Fruit fly (Drosophila melanogaster) whole organism, embryonic: ENCODE results near the gene PGRP-LF.
A peak's percentile ranks its signal among the peaks of the same experiment; 100 is the strongest.

Source experiments
- Adf1 ChIP-seq: fragments of 200-800 bp; sonication (Bioruptor generic); IDR thresholded peaks from 2 replicates; pipeline ENCODE4 v1.3.6; 2022; ENCODE audit warnings: missing biosample characterization, missing genetic modification characterization
- Antp ChIP-seq: fragments of 200-800 bp; sonication (Bioruptor generic); optimal IDR thresholded peaks from 3 replicates; lab custom pipeline; 2016; ENCODE audit warnings: missing biosample characterization, missing genetic modification characterization
- Atf6 ChIP-seq: fragments of 200-800 bp; sonication (Bioruptor generic); IDR thresholded peaks from 2 replicates; pipeline ENCODE4 v1.3.6; 2022; ENCODE audit warnings: missing biosample characterization, missing genetic modification characterization
- Bdp1 ChIP-seq: fragments of 200-800 bp; sonication (Bioruptor generic); optimal IDR thresholded peaks from 3 replicates; lab custom pipeline; 2016; ENCODE audit warnings: missing biosample characterization, missing genetic modification characterization
- CG1024 ChIP-seq: fragments of 200-800 bp; sonication (Bioruptor generic); IDR thresholded peaks from 2 replicates; pipeline ENCODE4 v1.3.6; 2022; ENCODE audit warnings: missing biosample characterization, missing genetic modification characterization
- CG10543 ChIP-seq: fragments of 200-800 bp; sonication (Bioruptor generic); optimal IDR thresholded peaks from 3 replicates; lab custom pipeline; 2017; ENCODE audit warnings: missing biosample characterization, mild to moderate bottlenecking, missing genetic modification characterization, moderate library complexity
- CG10959 ChIP-seq: fragments of 200-800 bp; sonication (Bioruptor generic); IDR thresholded peaks from 2 replicates; pipeline ENCODE4 v1.3.6; 2022; ENCODE audit warnings: missing biosample characterization, missing genetic modification characterization
- CG11398 ChIP-seq: fragments of 200-800 bp; sonication (Bioruptor generic); optimal IDR thresholded peaks from 2 replicates; lab custom pipeline; 2016; ENCODE audit warnings: missing biosample characterization, missing genetic modification characterization
- CG14050 ChIP-seq: fragments of 200-800 bp; sonication (Bioruptor generic); IDR thresholded peaks from 3 replicates; pipeline ENCODE4 v1.3.6; 2022; ENCODE audit warnings: missing biosample characterization, missing genetic modification characterization
- CG15073 ChIP-seq: fragments of 200-800 bp; sonication (Bioruptor generic); optimal IDR thresholded peaks from 2 replicates; lab custom pipeline; 2016; ENCODE audit warnings: missing biosample characterization, missing genetic modification characterization
- CG16813 ChIP-seq: fragments of 200-800 bp; sonication (Bioruptor generic); IDR thresholded peaks from 3 replicates; pipeline ENCODE4 v1.3.6; 2022; ENCODE audit warnings: missing biosample characterization, missing genetic modification characterization; ENCODE audit not compliant: partially characterized antibody
- CG16863 ChIP-seq: fragments of 200-800 bp; sonication (Bioruptor generic); optimal IDR thresholded peaks from 3 replicates; lab custom pipeline; 2016; ENCODE audit warnings: missing biosample characterization, missing genetic modification characterization
- CG18011 ChIP-seq: fragments of 200-800 bp; sonication (Bioruptor generic); optimal IDR thresholded peaks from 2 replicates; lab custom pipeline; 2017; ENCODE audit warnings: missing biosample characterization, missing genetic modification characterization, mild to moderate bottlenecking, moderate library complexity, missing genotype
- CG2875 ChIP-seq: fragments of 200-800 bp; sonication (Bioruptor generic); optimal IDR thresholded peaks from 2 replicates; lab custom pipeline; 2017; ENCODE audit warnings: missing biosample characterization, mild to moderate bottlenecking, missing genetic modification characterization, missing genetic modification reagents
- CG33213 ChIP-seq: fragments of 200-800 bp; sonication (Bioruptor generic); optimal IDR thresholded peaks from 3 replicates; lab custom pipeline; 2016; ENCODE audit warnings: missing biosample characterization, missing genetic modification characterization
- CG34376 ChIP-seq: fragments of 200-800 bp; sonication (Bioruptor generic); optimal IDR thresholded peaks from 2 replicates; lab custom pipeline; 2018; ENCODE audit warnings: missing biosample characterization, mild to moderate bottlenecking, missing genetic modification characterization
- CG34422 ChIP-seq: fragments of 200-800 bp; sonication (Bioruptor generic); IDR thresholded peaks from 3 replicates; pipeline ENCODE4 v1.3.6; 2022; ENCODE audit warnings: missing biosample characterization, missing genetic modification characterization
- CG5245 ChIP-seq: fragments of 200-800 bp; sonication (Bioruptor generic); optimal IDR thresholded peaks from 3 replicates; lab custom pipeline; 2016; ENCODE audit warnings: missing biosample characterization, missing genetic modification characterization
- CG8765 ChIP-seq: fragments of 200-800 bp; sonication (Bioruptor generic); IDR thresholded peaks from 2 replicates; pipeline ENCODE4 v1.3.6; 2022; ENCODE audit warnings: missing biosample characterization, missing genetic modification characterization
- Chrac-16 ChIP-seq: fragments of 200-800 bp; sonication (Bioruptor generic); optimal IDR thresholded peaks from 3 replicates; lab custom pipeline; 2016; ENCODE audit warnings: missing biosample characterization, missing genetic modification characterization
- CoRest ChIP-seq: fragments of 200-800 bp; sonication (Bioruptor generic); optimal IDR thresholded peaks from 3 replicates; lab custom pipeline; 2018; ENCODE audit warnings: missing biosample characterization, mild to moderate bottlenecking, missing genetic modification characterization, moderate library complexity
- Dfd ChIP-seq, 2 experiments: fragments of >200 bp; optimal IDR thresholded peaks; 2 replicates each; lab custom pipeline; 2017; ENCODE audit warnings: missing biosample characterization in 2 of 2, missing genetic modification characterization in 2 of 2
- Ets65A ChIP-seq: fragments of 200-800 bp; sonication (Bioruptor generic); peaks from one replicate; lab custom pipeline; 2016; ENCODE audit warnings: missing biosample characterization, missing genetic modification characterization
- Fer1 ChIP-seq: fragments of 200-800 bp; sonication (Bioruptor generic); optimal IDR thresholded peaks from 2 replicates; lab custom pipeline; 2017; ENCODE audit warnings: missing biosample characterization, mild to moderate bottlenecking, missing genetic modification characterization
- Fer2 ChIP-seq: fragments of 200-800 bp; sonication (Bioruptor generic); optimal IDR thresholded peaks from 2 replicates; lab custom pipeline; 2018; ENCODE audit warnings: missing biosample characterization, mild to moderate bottlenecking, missing genetic modification characterization, moderate library complexity
- HHEX ChIP-seq: fragments of 200-800 bp; sonication (Bioruptor generic); optimal IDR thresholded peaks from 3 replicates; lab custom pipeline; 2017; ENCODE audit warnings: missing biosample characterization, mild to moderate bottlenecking, missing genetic modification characterization, missing genetic modification reagents
- HmgZ ChIP-seq: fragments of 200-800 bp; sonication (Bioruptor generic); optimal IDR thresholded peaks from 2 replicates; lab custom pipeline; 2018; ENCODE audit warnings: missing biosample characterization, mild to moderate bottlenecking, missing genetic modification characterization
- Hr3 ChIP-seq: fragments of 200-800 bp; sonication (Bioruptor generic); optimal IDR thresholded peaks from 3 replicates; lab custom pipeline; 2016; ENCODE audit warnings: missing biosample characterization, missing genetic modification characterization
- NC2β ChIP-seq: fragments of 200-800 bp; sonication (Bioruptor generic); optimal IDR thresholded peaks from 2 replicates; lab custom pipeline; 2016; ENCODE audit warnings: missing biosample characterization, missing genetic modification characterization
- Neu2 ChIP-seq: fragments of 200-800 bp; sonication (Bioruptor generic); optimal IDR thresholded peaks from 3 replicates; lab custom pipeline; 2016; ENCODE audit warnings: missing biosample characterization, missing genetic modification characterization, borderline replicate concordance
- Oli ChIP-seq: fragments of 200-800 bp; sonication (Bioruptor generic); optimal IDR thresholded peaks from 2 replicates; lab custom pipeline; 2018; ENCODE audit warnings: missing biosample characterization, mild to moderate bottlenecking, missing genetic modification characterization, moderate library complexity
- Rfx ChIP-seq: fragments of 200-800 bp; sonication (Bioruptor generic); IDR thresholded peaks from 2 replicates; pipeline ENCODE4 v1.3.6; 2022; ENCODE audit warnings: missing biosample characterization, missing genetic modification characterization
- Side ChIP-seq: fragments of 200-800 bp; sonication (Bioruptor generic); optimal IDR thresholded peaks from 2 replicates; lab custom pipeline; 2016; ENCODE audit warnings: missing biosample characterization, missing genetic modification characterization
- Sox102F ChIP-seq: fragments of 200-800 bp; sonication (Bioruptor generic); optimal IDR thresholded peaks from 2 replicates; lab custom pipeline; 2018; ENCODE audit warnings: missing biosample characterization, mild to moderate bottlenecking, missing genetic modification characterization, moderate library complexity
- TFAM ChIP-seq: fragments of 200-800 bp; sonication (Bioruptor generic); optimal IDR thresholded peaks from 2 replicates; lab custom pipeline; 2017; ENCODE audit warnings: missing biosample characterization, missing genetic modification characterization, inconsistent platforms
- cas ChIP-seq: fragments of 200-800 bp; sonication (Bioruptor generic); IDR thresholded peaks from 2 replicates; pipeline ENCODE4 v1.3.6; 2022; ENCODE audit warnings: missing biosample characterization, missing genetic modification characterization
- crp ChIP-seq, 2 experiments: fragments of 200-800 bp; sonication (Bioruptor generic); optimal IDR thresholded peaks; 2 replicates in 1 of 2; 3 replicates in 1 of 2; lab custom pipeline; 2017; ENCODE audit warnings: missing biosample characterization in 2 of 2, missing genetic modification characterization in 2 of 2, mild to moderate bottlenecking in 1 of 2, moderate library complexity in 1 of 2
- dpn ChIP-seq, 2 experiments: fragments of 200-800 bp; sonication (Bioruptor generic); optimal IDR thresholded peaks; 3 replicates each; lab custom pipeline; 2016; ENCODE audit warnings: missing biosample characterization in 2 of 2, missing genetic modification characterization in 2 of 2
- dysf ChIP-seq: fragments of 200-800 bp; sonication (Bioruptor generic); IDR thresholded peaks from 3 replicates; pipeline ENCODE4 v1.3.6; 2022; ENCODE audit warnings: missing biosample characterization, missing genetic modification characterization
- emc ChIP-seq: fragments of 200-800 bp; sonication (Bioruptor generic); optimal IDR thresholded peaks from 2 replicates; lab custom pipeline; 2016; ENCODE audit warnings: missing biosample characterization, missing genetic modification characterization
- ems ChIP-seq: fragments of 200-800 bp; sonication (Bioruptor generic); optimal IDR thresholded peaks from 3 replicates; lab custom pipeline; 2016; ENCODE audit warnings: missing biosample characterization, missing genetic modification characterization
- fd64A ChIP-seq: fragments of 200-800 bp; sonication (Bioruptor generic); optimal IDR thresholded peaks from 3 replicates; lab custom pipeline; 2018; ENCODE audit warnings: missing biosample characterization, mild to moderate bottlenecking, missing genetic modification characterization
- kni ChIP-seq: fragments of 200-800 bp; sonication (Bioruptor generic); optimal IDR thresholded peaks from 3 replicates; lab custom pipeline; 2017; ENCODE audit warnings: mild to moderate bottlenecking, missing biosample characterization, missing genetic modification reagents, missing genetic modification characterization
- nerfin-2 ChIP-seq: fragments of 200-800 bp; sonication (Bioruptor generic); IDR thresholded peaks from 2 replicates; pipeline ENCODE4 v1.3.6; 2022; ENCODE audit warnings: missing biosample characterization, missing genetic modification characterization; ENCODE audit not compliant: partially characterized antibody
- nmo ChIP-seq: fragments of 200-800 bp; sonication (Bioruptor generic); optimal IDR thresholded peaks from 2 replicates; lab custom pipeline; 2018; ENCODE audit warnings: missing biosample characterization, mild to moderate bottlenecking, missing genetic modification characterization, moderate library complexity
- repo ChIP-seq: fragments of 200-800 bp; sonication (Bioruptor generic); optimal IDR thresholded peaks from 2 replicates; lab custom pipeline; 2016; ENCODE audit warnings: missing biosample characterization, missing genetic modification characterization
- sens ChIP-seq: fragments of 200-800 bp; sonication (Bioruptor generic); peaks from one replicate; lab custom pipeline; 2016; ENCODE audit warnings: missing biosample characterization, missing genetic modification characterization
- sima ChIP-seq: fragments of 200-800 bp; sonication (Bioruptor generic); optimal IDR thresholded peaks from 2 replicates; lab custom pipeline; 2016; ENCODE audit warnings: missing biosample characterization, missing genetic modification characterization
- sug ChIP-seq: fragments of 200-800 bp; optimal IDR thresholded peaks from 2 replicates; lab custom pipeline; 2019; ENCODE audit warnings: missing biosample characterization, mild to moderate bottlenecking, missing genetic modification characterization, moderate library complexity
- trem ChIP-seq: fragments of 200-800 bp; optimal IDR thresholded peaks from 3 replicates; lab custom pipeline; 2019; ENCODE audit warnings: missing biosample characterization, mild to moderate bottlenecking, missing genetic modification characterization, moderate library complexity
- zfh1 ChIP-seq: fragments of 200-800 bp; sonication (Bioruptor generic); IDR thresholded peaks from 3 replicates; pipeline ENCODE4 v1.3.6; 2022; ENCODE audit warnings: missing biosample characterization, missing genetic modification characterization

The PGRP-LF gene

dm6 chr3L:9333745-9334382 lies 15.5 kb upstream of the PGRP-LF start, which contains the start of gene PGRP-LA:
TSS of gene PGRP-LA (plus strand) at chr3L:9334332.
- no peak for TF ChIP-seq Dfd (GFP tag; optimal IDR thresholded peaks at IDR 0.05; lab: Kevin White, UChicago)
- 0 out of 2 replicates have a peak, but pooled peaks have one; percentile 22 for TF ChIP-seq CG1024 (GFP tag; lab: Robert Waterston, UW)
- no peak for TF ChIP-seq kni (GFP tag; lab: Kevin White, UChicago)
- no peak for TF ChIP-seq Fer1 (GFP tag; lab: Kevin White, UChicago)
- no peak for TF ChIP-seq CG18011 (GFP tag; lab: Kevin White, UChicago)
- TF ChIP-seq NC2β (GFP tag; lab: Kevin White, UChicago), result no peak
- no peak for TF ChIP-seq CG16863 (GFP tag; lab: Kevin White, UChicago)
- no peak for TF ChIP-seq CG14050 (GFP tag; lab: Robert Waterston, UW)
- TF ChIP-seq nmo (GFP tag; lab: Kevin White, UChicago), result no peak
- no peak for TF ChIP-seq repo
- no peak for TF ChIP-seq trem (tag; lab: Kevin White, UChicago)
- no peak for TF ChIP-seq CoRest (tag; lab: Kevin White, UChicago)
- peak; percentile 68; the same call in 2 of the 3 replicates for TF ChIP-seq dysf (GFP tag; lab: Robert Waterston, UW)
- peak in 1 of 2 experiments; percentile 36 for TF ChIP-seq dpn (GFP tag; optimal IDR thresholded peaks at IDR 0.05; lab: Kevin White, UChicago)
- peak; percentile 25 for TF ChIP-seq CG5245 (GFP tag; lab: Kevin White, UChicago)
- TF ChIP-seq emc, result no peak
- peak; percentile 4 for TF ChIP-seq Hr3 (GFP tag; lab: Kevin White, UChicago)
- TF ChIP-seq CG15073 (GFP tag; lab: Kevin White, UChicago), result no peak
- no peak for TF ChIP-seq Fer2 (tag; lab: Kevin White, UChicago)
- no peak for TF ChIP-seq CG8765 (GFP tag; lab: Robert Waterston, UW)
- peak; percentile 1 for TF ChIP-seq Chrac-16 (GFP tag; lab: Kevin White, UChicago)
- TF ChIP-seq sug (tag; lab: Kevin White, UChicago), result no peak
- TF ChIP-seq CG10959 (GFP tag; lab: Robert Waterston, UW), result no peak
- no peak for TF ChIP-seq CG34376 (GFP tag; lab: Kevin White, UChicago)
- no peak for TF ChIP-seq Bdp1 (GFP tag; lab: Kevin White, UChicago)
- no peak for TF ChIP-seq Side (GFP tag; lab: Kevin White, UChicago)
- TF ChIP-seq Atf6 (GFP tag; lab: Robert Waterston, UW), result no peak
- TF ChIP-seq Antp (GFP tag; lab: Kevin White, UChicago), result no peak
- TF ChIP-seq Sox102F (GFP tag; lab: Kevin White, UChicago), result peak; percentile 51
- TF ChIP-seq Oli, result peak; percentile 27
- TF ChIP-seq CG16813 (GFP tag; lab: Robert Waterston, UW), result no peak
- peak; percentile 34; the same call in 1 of the 3 replicates for TF ChIP-seq zfh1 (GFP tag; lab: Robert Waterston, UW)
- no peak for TF ChIP-seq sima
- no peak for TF ChIP-seq CG11398 (GFP tag; lab: Kevin White, UChicago)
- no peak for TF ChIP-seq CG2875 (GFP tag; lab: Kevin White, UChicago)
- TF ChIP-seq HmgZ (tag; lab: Kevin White, UChicago), result no peak
- TF ChIP-seq CG10543 (GFP tag; lab: Kevin White, UChicago), result peak; percentile 18
- no peak for TF ChIP-seq CG34422 (GFP tag; lab: Robert Waterston, UW)
- TF ChIP-seq CG33213 (GFP tag; lab: Kevin White, UChicago), result no peak
- TF ChIP-seq cas, result no peak
- peak; percentile 77 for TF ChIP-seq sens (GFP tag; lab: Kevin White, UChicago)
- no peak for TF ChIP-seq fd64A (GFP tag; lab: Kevin White, UChicago)
- TF ChIP-seq Ets65A (GFP tag; lab: Kevin White, UChicago), result no peak
- no peak for TF ChIP-seq Adf1 (GFP tag; lab: Robert Waterston, UW)
- no peak for TF ChIP-seq nerfin-2 (GFP tag; lab: Robert Waterston, UW)
- no peak for TF ChIP-seq Neu2
- no peak for TF ChIP-seq TFAM
- TF ChIP-seq crp (GFP tag; optimal IDR thresholded peaks at IDR 0.05; lab: Kevin White, UChicago), result no peak
- TF ChIP-seq HHEX (GFP tag; lab: Kevin White, UChicago), result peak; percentile 9
- no peak for TF ChIP-seq ems (GFP tag; lab: Kevin White, UChicago)
- TF ChIP-seq Rfx, result peak; percentile 84
